Worm (Caenorhabditis elegans) whole organism, L3 larva: ENCODE measurements around the gene math-24.

Experiments
- aly-2 ChIP-seq: fragments of 150-350 bp; optimal IDR thresholded peaks from 2 replicates; lab custom pipeline; 2014; ENCODE audit warnings: missing biosample characterization, missing genetic modification characterization
- ceh-16 ChIP-seq: sonication (generic microtip); optimal IDR thresholded peaks from 2 replicates; lab custom pipeline; 2017; ENCODE audit warnings: missing biosample characterization, missing genetic modification characterization
- elt-1 ChIP-seq: fragments of 150-350 bp; optimal IDR thresholded peaks from 2 replicates; lab custom pipeline; 2014; ENCODE audit warnings: missing biosample characterization, missing genetic modification characterization
- elt-3 ChIP-seq, 3 experiments: fragments of 150-350 bp in 1 of 3; sonication (generic microtip) in 2 of 3; optimal IDR thresholded peaks; 2 replicates in 2 of 3; 4 replicates in 1 of 3; lab custom pipeline; 2014 to 2017; ENCODE audit warnings: missing biosample characterization in 3 of 3, missing genetic modification characterization in 3 of 3
- fkh-10 ChIP-seq: sonication (generic microtip); optimal IDR thresholded peaks from 2 replicates; lab custom pipeline; 2017; ENCODE audit warnings: missing biosample characterization, missing genetic modification reagents, missing genetic modification characterization
- fos-1 ChIP-seq: fragments of 150-350 bp; optimal IDR thresholded peaks from 2 replicates; lab custom pipeline; 2014; ENCODE audit warnings: missing biosample characterization, missing genetic modification characterization
- jun-1 ChIP-seq: fragments of 150-350 bp; optimal IDR thresholded peaks from 2 replicates; lab custom pipeline; 2014; ENCODE audit warnings: missing biosample characterization, missing genetic modification reagents, missing genetic modification characterization
- lin-15B ChIP-seq: fragments of 150-350 bp; optimal IDR thresholded peaks from 2 replicates; lab custom pipeline; 2014; ENCODE audit warnings: missing biosample characterization, missing genetic modification characterization
- mdl-1 ChIP-seq: fragments of 150-350 bp; optimal IDR thresholded peaks from 2 replicates; lab custom pipeline; 2014; ENCODE audit warnings: missing biosample characterization, missing genetic modification characterization
- nfya-1 ChIP-seq: sonication (generic microtip); optimal IDR thresholded peaks from 2 replicates; lab custom pipeline; 2017; ENCODE audit warnings: missing genetic modification characterization, mild to moderate bottlenecking, missing compliant biosample characterization, antibody characterized with exemption, moderate library complexity; ENCODE audit not compliant: insufficient read depth
- nhr-11 ChIP-seq: fragments of 150-350 bp; optimal IDR thresholded peaks from 2 replicates; lab custom pipeline; 2014; ENCODE audit warnings: missing biosample characterization, missing genetic modification characterization
- nhr-23 ChIP-seq: fragments of 150-350 bp; optimal IDR thresholded peaks from 2 replicates; lab custom pipeline; 2014; ENCODE audit warnings: missing biosample characterization, missing genetic modification reagents, missing genetic modification characterization
- nhr-25 ChIP-seq: sonication (generic microtip); optimal IDR thresholded peaks from 2 replicates; lab custom pipeline; 2017; ENCODE audit warnings: missing biosample characterization, missing genetic modification characterization
- ztf-4 ChIP-seq: fragments of 150-350 bp; optimal IDR thresholded peaks from 2 replicates; lab custom pipeline; 2014; ENCODE audit warnings: missing biosample characterization, missing genetic modification characterization

DNA sequence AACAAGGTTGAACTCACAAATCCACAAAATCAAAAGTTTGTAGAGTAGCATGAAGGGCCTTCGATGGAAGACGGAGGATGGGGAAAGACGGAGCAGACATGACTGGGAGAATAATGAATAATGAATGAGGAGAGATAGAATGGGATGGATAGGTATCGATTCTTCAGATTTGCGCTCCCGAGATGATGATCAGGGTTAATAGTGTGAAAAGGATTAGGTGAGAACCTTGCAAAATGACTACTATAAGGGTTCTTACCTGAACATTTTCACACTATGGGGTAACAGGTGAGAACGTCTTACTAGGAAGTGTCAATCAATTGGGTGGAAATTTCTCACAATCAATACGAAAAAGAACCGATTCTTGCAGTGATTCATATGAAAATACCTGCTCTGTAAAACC, 49.7 kb upstream of the math-24 start, which contains the start of gene fbxb-96:
- TF ChIP-seq nhr-25 (tag; lab: Kevin White, UChicago) (no peak), jun-1 (no peak), nhr-11 (tag; lab: Kevin White, UChicago) (no peak), elt-1 (tag; lab: Kevin White, UChicago) (no peak), ztf-4 (tag; lab: Kevin White, UChicago) (no peak), fkh-10 (GFP tag; lab: Kevin White, UChicago) (no peak), lin-15B (tag; lab: Kevin White, UChicago) (no peak), nfya-1 (no peak), ceh-16 (tag; lab: Kevin White, UChicago) (no peak), fos-1 (tag; lab: Kevin White, UChicago) (no peak), nhr-23 (no peak), elt-3 (tag; optimal IDR thresholded peaks at IDR 0.05; lab: Kevin White, UChicago) (no peak), mdl-1 (tag; lab: Kevin White, UChicago) (no peak), aly-2 (tag; lab: Kevin White, UChicago) (no peak)
